Worm (Caenorhabditis elegans) whole organism, mixed stage, embryonic: Measurements from ENCODE around the gene Y104H12D.2.

Experiments used
- M03D4.4 ChIP-seq: sonication (generic microtip); optimal IDR thresholded peaks from 2 replicates; lab custom pipeline; 2017; ENCODE audit warnings: mild to moderate bottlenecking, missing genetic modification characterization, missing compliant biosample characterization
- bed-3 ChIP-seq: fragments of 200-800 bp; sonication (Bioruptor generic); optimal IDR thresholded peaks from 3 replicates; lab custom pipeline; 2018; ENCODE audit warnings: mild to moderate bottlenecking, missing genetic modification characterization, moderate library complexity, missing compliant biosample characterization
- blmp-1 ChIP-seq: fragments of 150-350 bp; optimal IDR thresholded peaks from 2 replicates; lab custom pipeline; 2014; ENCODE audit warnings: missing biosample characterization, missing genetic modification characterization
- ceh-39 ChIP-seq: fragments of 150-350 bp; optimal IDR thresholded peaks from 2 replicates; lab custom pipeline; 2014; ENCODE audit warnings: missing biosample characterization, missing genetic modification characterization
- ceh-43 ChIP-seq: fragments of 200-800 bp; sonication (Bioruptor generic); optimal IDR thresholded peaks from 2 replicates; lab custom pipeline; 2018; ENCODE audit warnings: mild to moderate bottlenecking, missing genetic modification characterization, moderate library complexity, missing compliant biosample characterization
- ceh-83 ChIP-seq: fragments of 200-800 bp; sonication (Bioruptor generic); optimal IDR thresholded peaks from 2 replicates; lab custom pipeline; 2018; ENCODE audit warnings: mild to moderate bottlenecking, missing genetic modification characterization, missing compliant biosample characterization
- ces-1 ChIP-seq: fragments of 150-350 bp; optimal IDR thresholded peaks from 2 replicates; lab custom pipeline; 2014; ENCODE audit warnings: missing biosample characterization, missing genetic modification reagents, missing genetic modification characterization
- cnd-1 ChIP-seq: fragments of 200-800 bp; sonication (Bioruptor generic); optimal IDR thresholded peaks from 2 replicates; lab custom pipeline; 2018; ENCODE audit warnings: mild to moderate bottlenecking, missing genetic modification characterization, missing compliant biosample characterization
- elt-1 ChIP-seq: sonication (generic microtip); optimal IDR thresholded peaks from 2 replicates; lab custom pipeline; 2017; ENCODE audit warnings: missing genetic modification characterization, mild to moderate bottlenecking, missing compliant biosample characterization, antibody characterized with exemption, moderate library complexity, borderline replicate concordance; ENCODE audit not compliant: insufficient read depth
- elt-3 ChIP-seq: fragments of 150-350 bp; optimal IDR thresholded peaks from 2 replicates; lab custom pipeline; 2014; ENCODE audit warnings: missing biosample characterization, missing genetic modification characterization
- flh-1 ChIP-seq: fragments of 200-800 bp; sonication (Bioruptor generic); optimal IDR thresholded peaks from 2 replicates; lab custom pipeline; 2018; ENCODE audit warnings: mild to moderate bottlenecking, missing genetic modification characterization, moderate library complexity, missing compliant biosample characterization
- ham-2 ChIP-seq: fragments of 200-800 bp; sonication (Bioruptor generic); optimal IDR thresholded peaks from 2 replicates; lab custom pipeline; 2018; ENCODE audit warnings: mild to moderate bottlenecking, missing genetic modification characterization, missing compliant biosample characterization
- hlh-1 ChIP-seq: fragments of 150-350 bp; optimal IDR thresholded peaks from 2 replicates; lab custom pipeline; 2014; ENCODE audit warnings: missing biosample characterization, missing genetic modification reagents, missing genetic modification characterization
- lin-13 ChIP-seq: fragments of 150-350 bp; optimal IDR thresholded peaks from 2 replicates; lab custom pipeline; 2014; ENCODE audit warnings: missing biosample characterization, missing genetic modification characterization
- lin-32 ChIP-seq: fragments of 200-800 bp; sonication (Bioruptor generic); optimal IDR thresholded peaks from 2 replicates; lab custom pipeline; 2018; ENCODE audit warnings: mild to moderate bottlenecking, missing genetic modification characterization, missing compliant biosample characterization
- lsy-2 ChIP-seq: fragments of 150-350 bp; optimal IDR thresholded peaks from 2 replicates; lab custom pipeline; 2014; ENCODE audit warnings: missing biosample characterization, missing genetic modification characterization
- mab-5 ChIP-seq: fragments of 150-350 bp; optimal IDR thresholded peaks from 2 replicates; lab custom pipeline; 2014; ENCODE audit warnings: missing biosample characterization, missing genetic modification characterization
- mep-1 ChIP-seq: fragments of 150-350 bp; optimal IDR thresholded peaks from 2 replicates; lab custom pipeline; 2017; ENCODE audit warnings: missing biosample characterization, missing genetic modification reagents, missing genetic modification characterization, inconsistent platforms
- nhr-237 ChIP-seq: fragments of 150-350 bp; optimal IDR thresholded peaks from 2 replicates; lab custom pipeline; 2014; ENCODE audit warnings: missing biosample characterization, missing genetic modification characterization
- nhr-28 ChIP-seq: fragments of 150-350 bp; optimal IDR thresholded peaks from 2 replicates; lab custom pipeline; 2014; ENCODE audit warnings: missing biosample characterization, missing genetic modification characterization
- pha-4 ChIP-seq: fragments of 150-350 bp; optimal IDR thresholded peaks from 2 replicates; lab custom pipeline; 2018; ENCODE audit warnings: missing biosample characterization, missing genetic modification reagents, missing genetic modification characterization
- snpc-4 ChIP-seq: fragments of 150-350 bp; optimal IDR thresholded peaks from 2 replicates; lab custom pipeline; 2014; ENCODE audit warnings: missing biosample characterization, missing genetic modification characterization
- sptf-1 ChIP-seq: sonication (generic microtip); optimal IDR thresholded peaks from 2 replicates; lab custom pipeline; 2017; ENCODE audit warnings: mild to moderate bottlenecking, missing genetic modification characterization, moderate library complexity, missing compliant biosample characterization
- unc-120 ChIP-seq: sonication (generic microtip); optimal IDR thresholded peaks from 2 replicates; lab custom pipeline; 2017; ENCODE audit warnings: missing genetic modification characterization, missing compliant biosample characterization; ENCODE audit not compliant: poor library complexity, severe bottlenecking
- unc-39 ChIP-seq: fragments of 150-350 bp; optimal IDR thresholded peaks from 2 replicates; lab custom pipeline; 2014; ENCODE audit warnings: missing biosample characterization, missing genetic modification characterization
- unc-62 ChIP-seq: fragments of 150-350 bp; optimal IDR thresholded peaks from 2 replicates; lab custom pipeline; 2014; ENCODE audit warnings: missing biosample characterization, missing genetic modification reagents, missing genetic modification characterization
- zip-8 ChIP-seq: fragments of 150-350 bp; optimal IDR thresholded peaks from 2 replicates; lab custom pipeline; 2014; ENCODE audit warnings: missing biosample characterization, missing genetic modification characterization
- ztf-11 ChIP-seq: fragments of 150-350 bp; optimal IDR thresholded peaks from 2 replicates; lab custom pipeline; 2014; ENCODE audit warnings: missing biosample characterization, missing genetic modification characterization

The Y104H12D.2 gene

ce11 chrIV:1209813-1210212 is 32.0 kb downstream of the Y104H12D.2 start:
- TF ChIP-seq unc-62 (GFP tag; lab: Kevin White, UChicago) = no peak
- no peak for TF ChIP-seq bed-3 (GFP tag; lab: Kevin White, UChicago)
- TF ChIP-seq elt-3 (tag; lab: Kevin White, UChicago) = no peak
- TF ChIP-seq ceh-83 (GFP tag; lab: Kevin White, UChicago) = no peak
- no peak for TF ChIP-seq mab-5 (tag; lab: Kevin White, UChicago)

DNA sequence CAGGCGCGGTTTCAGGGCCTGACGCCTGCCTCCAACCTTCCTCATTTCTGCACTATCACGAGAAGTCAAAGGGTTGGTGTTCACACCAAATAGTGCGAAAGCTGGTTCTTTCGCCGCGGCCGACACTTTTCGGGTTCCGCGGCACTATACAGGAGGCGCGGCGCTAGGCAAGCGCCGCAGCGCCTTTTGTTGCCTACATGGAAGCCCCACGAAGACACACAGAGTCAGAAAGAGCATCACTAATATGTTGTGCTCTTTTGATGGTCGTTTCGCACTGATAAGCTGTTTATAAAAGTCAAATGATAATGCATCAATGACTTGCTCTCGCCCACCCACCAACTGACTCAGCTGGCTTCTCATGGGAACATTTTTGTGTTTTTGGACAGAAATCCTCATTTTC is 34.1 kb downstream of the Y104H12D.2 start:
- TF ChIP-seq flh-1 (GFP tag; lab: Kevin White, UChicago) (no peak), ham-2 (GFP tag; lab: Kevin White, UChicago) (no peak), hlh-1 (tag; lab: Kevin White, UChicago) (no peak), snpc-4 (tag; lab: Kevin White, UChicago) (no peak), M03D4.4 (no peak), nhr-28 (tag; lab: Kevin White, UChicago) (no peak), ceh-83 (GFP tag; lab: Kevin White, UChicago) (no peak), mab-5 (tag; lab: Kevin White, UChicago) (no peak), ceh-43 (GFP tag; lab: Kevin White, UChicago) (no peak)
- TF ChIP-seq, all 35 proteins: peak for 0

DNA sequence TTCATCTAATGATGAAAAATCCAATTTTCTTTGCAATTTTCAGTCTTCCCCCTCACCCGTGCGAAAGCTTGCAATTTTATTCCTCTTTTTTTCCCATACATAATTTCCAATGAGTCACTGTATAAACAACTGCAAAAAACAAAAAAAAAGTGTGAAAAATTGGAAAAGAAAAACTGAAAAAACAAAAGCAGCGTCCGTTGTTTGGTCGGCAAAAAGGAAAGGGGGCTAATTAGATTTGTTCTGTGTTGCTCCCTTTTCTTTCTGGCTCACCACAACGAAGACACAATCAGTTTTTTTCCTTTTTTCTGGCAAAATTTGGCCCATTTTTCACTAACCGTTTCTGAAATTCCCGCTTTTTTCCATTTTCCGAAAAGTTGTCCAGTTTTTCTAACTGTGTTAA is 34.5 kb downstream of the Y104H12D.2 start:
- TF ChIP-seq sptf-1 (tag; lab: Kevin White, UChicago) (no peak), lsy-2 (tag; lab: Kevin White, UChicago) (no peak), nhr-28 (tag; lab: Kevin White, UChicago) (no peak), zip-8 (tag; lab: Kevin White, UChicago) (no peak), mep-1 (tag; lab: Kevin White, UChicago) (no peak), unc-62 (GFP tag; lab: Kevin White, UChicago) (no peak), snpc-4 (tag; lab: Kevin White, UChicago) (no peak), ces-1 (peak; percentile 88)

DNA sequence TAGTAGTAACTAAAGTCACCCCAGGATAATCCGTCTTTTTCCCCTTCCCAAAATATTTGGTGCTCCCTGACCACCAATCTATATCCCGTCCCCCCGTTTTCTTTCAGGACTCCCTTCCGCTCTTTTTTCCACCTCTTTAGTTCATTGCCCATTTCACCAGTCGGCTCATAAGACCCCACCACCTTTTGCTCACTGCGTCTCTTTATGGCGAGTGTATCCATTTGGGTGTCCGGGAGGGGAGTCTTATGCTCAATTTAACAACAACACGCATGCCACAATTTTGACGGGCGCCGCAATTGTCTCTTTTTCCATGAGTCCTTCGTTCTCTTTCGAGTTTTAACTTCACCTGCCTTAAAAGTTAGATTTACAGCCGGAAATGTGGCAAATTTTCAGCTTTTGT is 35.4 kb downstream of the Y104H12D.2 start:
- TF ChIP-seq ces-1 = peak; percentile 65
- TF ChIP-seq bed-3 (GFP tag; lab: Kevin White, UChicago) = no peak

ce11 chrIV:1215536-1215935 is 37.7 kb downstream of the Y104H12D.2 start:
- TF ChIP-seq unc-62 (GFP tag; lab: Kevin White, UChicago) (no peak), cnd-1 (no peak), ceh-39 (tag; lab: Kevin White, UChicago) (no peak), pha-4 (tag; lab: Kevin White, UChicago) (no peak), flh-1 (GFP tag; lab: Kevin White, UChicago) (no peak), ham-2 (GFP tag; lab: Kevin White, UChicago) (no peak), ceh-83 (GFP tag; lab: Kevin White, UChicago) (no peak), zip-8 (tag; lab: Kevin White, UChicago) (no peak), mab-5 (tag; lab: Kevin White, UChicago) (no peak), nhr-237 (tag; lab: Kevin White, UChicago) (no peak), ztf-11 (tag; lab: Kevin White, UChicago) (no peak), snpc-4 (tag; lab: Kevin White, UChicago) (no peak), hlh-1 (tag; lab: Kevin White, UChicago) (no peak), nhr-28 (tag; lab: Kevin White, UChicago) (no peak)

- TF ChIP-seq unc-120 (tag; lab: Kevin White, UChicago) = no peak
- TF ChIP-seq ham-2 (GFP tag; lab: Kevin White, UChicago) = no peak
- no peak for TF ChIP-seq blmp-1 (tag; lab: Kevin White, UChicago)
- TF ChIP-seq unc-62 (GFP tag; lab: Kevin White, UChicago) = no peak
- no peak for TF ChIP-seq unc-39
- no peak for TF ChIP-seq ceh-39 (tag; lab: Kevin White, UChicago)
- no peak for TF ChIP-seq lin-32 (GFP tag; lab: Kevin White, UChicago)
- no peak for TF ChIP-seq lin-13 (tag; lab: Kevin White, UChicago)
- no peak for TF ChIP-seq zip-8 (tag; lab: Kevin White, UChicago)
- no peak for TF ChIP-seq ceh-83 (GFP tag; lab: Kevin White, UChicago)
- no peak for TF ChIP-seq cnd-1
- TF ChIP-seq elt-1 = no peak
Measured at ce11 chrIV:1216290-1216689, 38.5 kb downstream of the Y104H12D.2 start, which contains the start of gene W09G12.9. W09G12.9 (plus strand) TSS chrIV:1216590.
